Worm (Caenorhabditis elegans) whole organism, L4 larva: ENCODE results near the gene F14D7.8.
"Not testable (repeated sequence)": the region's sequence is repeated elsewhere in the genome, so short reads cannot be mapped to it uniquely, and the experiment has no call there.

Experiments
- D1046.2 ChIP-seq: fragments of 200-800 bp; sonication (Bioruptor generic); IDR thresholded peaks from 2 replicates; pipeline ENCODE4 v1.3.6; 2022; ENCODE audit warnings: missing genetic modification characterization, missing compliant biosample characterization
- F26F4.8 ChIP-seq: fragments of 200-800 bp; sonication (Bioruptor generic); conservative IDR thresholded peaks from 2 replicates; pipeline ENCODE4 v1.3.6; 2022; ENCODE audit warnings: missing genetic modification characterization, missing compliant biosample characterization
- ZK546.5 ChIP-seq, 2 experiments: sonication (generic microtip); optimal IDR thresholded peaks; 2 replicates each; lab custom pipeline; 2017; ENCODE audit warnings: missing biosample characterization in 2 of 2, missing genetic modification characterization in 2 of 2
- ama-1 ChIP-seq: fragments of 150-350 bp; optimal IDR thresholded peaks from 2 replicates; lab custom pipeline; 2014; ENCODE audit warnings: inconsistent platforms, mixed read lengths
- ceh-20 ChIP-seq: fragments of 200-800 bp; sonication (Bioruptor generic); IDR thresholded peaks from 2 replicates; pipeline ENCODE4 v1.3.6; 2022; ENCODE audit warnings: missing genetic modification reagents, missing genetic modification characterization, missing compliant biosample characterization
- daf-19 ChIP-seq: fragments of 200-800 bp; sonication (Bioruptor generic); conservative IDR thresholded peaks from 2 replicates; pipeline ENCODE4 v1.3.6; 2022; ENCODE audit warnings: missing genetic modification characterization, missing compliant biosample characterization
- daf-8 ChIP-seq: fragments of 200-800 bp; sonication (Bioruptor generic); IDR thresholded peaks from 2 replicates; pipeline ENCODE4 v1.3.6; 2022; ENCODE audit warnings: missing genetic modification characterization, missing compliant biosample characterization
- duxl-1 ChIP-seq: sonication (generic microtip); optimal IDR thresholded peaks from 2 replicates; lab custom pipeline; 2016; ENCODE audit warnings: mild to moderate bottlenecking, missing genetic modification characterization, moderate library complexity, missing compliant biosample characterization; ENCODE audit not compliant: poor library complexity
- fkh-10 ChIP-seq: fragments of 150-350 bp; optimal IDR thresholded peaks from 2 replicates; lab custom pipeline; 2014; ENCODE audit warnings: missing biosample characterization, missing genetic modification reagents, missing genetic modification characterization
- fos-1 ChIP-seq: fragments of 150-350 bp; optimal IDR thresholded peaks from 2 replicates; lab custom pipeline; 2014; ENCODE audit warnings: missing biosample characterization, missing genetic modification characterization
- hif-1 ChIP-seq, 2 experiments: sonication (generic microtip); optimal IDR thresholded peaks; 2 replicates each; lab custom pipeline; 2016 to 2017; ENCODE audit warnings: missing compliant biosample characterization in 2 of 2, missing genetic modification characterization in 2 of 2, missing genetic modification reagents in 2 of 2, missing genotype in 2 of 2, mild to moderate bottlenecking in 1 of 2
- hlh-30 ChIP-seq: sonication (generic microtip); optimal IDR thresholded peaks from 2 replicates; lab custom pipeline; 2017; ENCODE audit warnings: antibody characterized with exemption, mild to moderate bottlenecking, missing genetic modification characterization, missing compliant biosample characterization; ENCODE audit not compliant: insufficient read depth
- madf-5 ChIP-seq, 2 experiments: fragments of 200-800 bp; sonication (Bioruptor generic); IDR thresholded peaks; 2 replicates each; pipeline ENCODE4 v1.3.6; 2022; ENCODE audit warnings: missing compliant biosample characterization in 2 of 2, missing genetic modification characterization in 2 of 2
- mes-2 ChIP-seq: sonication (generic microtip); optimal IDR thresholded peaks from 2 replicates; lab custom pipeline; 2016; ENCODE audit warnings: missing genotype, mild to moderate bottlenecking, missing genetic modification characterization, missing compliant biosample characterization; ENCODE audit not compliant: poor library complexity, severe bottlenecking
- mxl-2 ChIP-seq: fragments of 200-800 bp; sonication (Bioruptor generic); conservative IDR thresholded peaks from 2 replicates; pipeline ENCODE4 v1.3.6; 2022; ENCODE audit warnings: missing genetic modification reagents, missing genetic modification characterization, missing compliant biosample characterization
- nhr-102 ChIP-seq: sonication (generic microtip); optimal IDR thresholded peaks from 2 replicates; lab custom pipeline; 2016; ENCODE audit warnings: mild to moderate bottlenecking, missing genetic modification characterization, moderate library complexity, missing compliant biosample characterization
- nhr-237 ChIP-seq: sonication (generic microtip); optimal IDR thresholded peaks from 2 replicates; lab custom pipeline; 2017; ENCODE audit warnings: missing biosample characterization, missing genetic modification characterization
- nhr-28 ChIP-seq: fragments of 150-350 bp; optimal IDR thresholded peaks from 2 replicates; lab custom pipeline; 2014; ENCODE audit warnings: missing biosample characterization, missing genetic modification characterization
- nhr-42 ChIP-seq: fragments of 200-800 bp; sonication (Bioruptor generic); IDR thresholded peaks from 2 replicates; pipeline ENCODE4 v1.3.6; 2022; ENCODE audit warnings: missing genetic modification characterization, missing compliant biosample characterization
- pqm-1 ChIP-seq: sonication (generic microtip); optimal IDR thresholded peaks from 2 replicates; lab custom pipeline; 2017; ENCODE audit warnings: missing biosample characterization, missing genetic modification characterization
- skn-1 ChIP-seq: fragments of 150-350 bp; optimal IDR thresholded peaks from 2 replicates; lab custom pipeline; 2014; ENCODE audit warnings: missing biosample characterization, missing genetic modification characterization
- unc-62 ChIP-seq, 3 experiments: fragments of 150-350 bp in 1 of 3; sonication (generic microtip); optimal IDR thresholded peaks in 2 of 3; peaks in 1 of 3; 1 replicate in 1 of 3; 2 replicates in 2 of 3; lab custom pipeline; 2014 to 2017; ENCODE audit warnings: missing biosample characterization in 3 of 3, missing genetic modification characterization in 3 of 3, missing genetic modification reagents in 3 of 3, missing genotype in 1 of 3
- zip-2 ChIP-seq: fragments of 150-350 bp; optimal IDR thresholded peaks from 2 replicates; lab custom pipeline; 2014; ENCODE audit warnings: missing biosample characterization, missing genetic modification characterization

F14D7.8 gene

ce11 chrV:14317204-14317603 lies 4.6 kb upstream of the F14D7.8 start:
- TF ChIP-seq nhr-102 (tag; lab: Kevin White, UChicago) (no peak), hlh-30 (tag; lab: Kevin White, UChicago) (peak; percentile 47), nhr-28 (tag; lab: Kevin White, UChicago) (peak; percentile 20)

- TF ChIP-seq zip-2 (tag; lab: Kevin White, UChicago) (no peak), ama-1 (lab: Kevin White, UChicago) (no peak), daf-8 (GFP tag; lab: Robert Waterston, UW) (no peak), hif-1 (tag; optimal IDR thresholded peaks at IDR 0.05; lab: Kevin White, UChicago) (no peak), daf-19 (GFP tag; lab: Robert Waterston, UW) (no peak), nhr-237 (tag; lab: Kevin White, UChicago) (no peak), madf-5 (GFP tag; IDR thresholded peaks at IDR 0.05; lab: Robert Waterston, UW) (no peak)
Observed at ce11 chrV:14316525-14316924, 3.9 kb upstream of the F14D7.8 start, which contains the start of gene F47B8.2. Gene F47B8.2 (minus strand): TSS chrV:14316625.

- no peak for TF ChIP-seq mes-2 (tag; lab: Kevin White, UChicago)
- TF ChIP-seq unc-62 (GFP tag; optimal IDR thresholded peaks at IDR 0.05 in 1 of 2; lab: Kevin White, UChicago), result peak in 1 of 2 experiments; percentile 19
- TF ChIP-seq unc-62 (tag; optimal IDR thresholded peaks at IDR 0.05; lab: Kevin White, UChicago), result no peak
- TF ChIP-seq fkh-10 (GFP tag; lab: Kevin White, UChicago), result no peak
Observed at ce11 chrV:14314236-14314635, 1.6 kb upstream of the F14D7.8 start, which contains the start of gene F47B8.1. Gene F47B8.1 (minus strand): TSS chrV:14314336.

- TF ChIP-seq ZK546.5 (tag; optimal IDR thresholded peaks at IDR 0.05; lab: Kevin White, UChicago) (no peak), zip-2 (tag; lab: Kevin White, UChicago) (no peak), duxl-1 (tag; lab: Kevin White, UChicago) (no peak)
Observed at ce11 chrV:14311115-14311514, 1.5 kb downstream of the F14D7.8 start, which contains the start of gene ddn-3. Gene ddn-3 (minus strand): TSS chrV:14311215.

- not testable (repeated sequence) for TF ChIP-seq F26F4.8 (GFP tag; lab: Robert Waterston, UW); fkh-10 (GFP tag; lab: Kevin White, UChicago); skn-1 (tag; lab: Kevin White, UChicago)
Observed at ce11 chrV:14309632-14310031, 3.0 kb downstream of the F14D7.8 start, which contains the start of gene F14D7.14. Gene F14D7.14 (plus strand): TSS chrV:14309932.

ce11 chrV:14308164-14308563 lies 4.4 kb downstream of the F14D7.8 start, which contains the start of gene spig-5:
Gene spig-5 (plus strand): TSS chrV:14308464.
- not testable (repeated sequence) for TF ChIP-seq D1046.2; ceh-20 (GFP tag; lab: Robert Waterston, UW); madf-5 (GFP tag; IDR thresholded peaks at IDR 0.05; lab: Robert Waterston, UW)

ce11 chrV:14306771-14307170 lies 5.8 kb downstream of the F14D7.8 start, which contains the start of gene spig-4:
Gene spig-4 (minus strand): TSS chrV:14306871.
- not testable (repeated sequence) for TF ChIP-seq ZK546.5 (tag; optimal IDR thresholded peaks at IDR 0.05; lab: Kevin White, UChicago); fos-1 (tag; lab: Kevin White, UChicago); nhr-42
- TF ChIP-seq, all 104 proteins: peak for 0; not testable (repeated sequence) for 104

ce11 chrV:14301076-14301475 lies 11.5 kb downstream of the F14D7.8 start, which contains the start of gene F14D7.6:
Gene F14D7.6 (plus strand): TSS chrV:14301413.
- TF ChIP-seq mxl-2 (GFP tag; lab: Robert Waterston, UW) (no peak), pqm-1 (peak; percentile 41)
